Worm (Caenorhabditis elegans) whole organism, L1 larva: ENCODE results near the gene F32D1.3.

Experiments used
- aha-1 ChIP-seq: fragments of 150-350 bp; optimal IDR thresholded peaks from 2 replicates; lab custom pipeline; 2014; ENCODE audit warnings: missing biosample characterization, missing genetic modification characterization
- fkh-10 ChIP-seq: sonication (generic microtip); optimal IDR thresholded peaks from 2 replicates; lab custom pipeline; 2017; ENCODE audit warnings: missing biosample characterization, missing genetic modification reagents, missing genetic modification characterization
- lin-39 ChIP-seq: fragments of 150-350 bp; optimal IDR thresholded peaks from 2 replicates; lab custom pipeline; 2014; ENCODE audit warnings: missing biosample characterization, missing genetic modification reagents, missing genetic modification characterization
- mab-9 ChIP-seq: fragments of 200-800 bp; sonication (Bioruptor generic); IDR thresholded peaks from 2 replicates; pipeline ENCODE4 v1.3.6; 2022; ENCODE audit warnings: missing genetic modification reagents, missing genetic modification characterization, missing compliant biosample characterization
- mep-1 ChIP-seq: fragments of 150-350 bp; optimal IDR thresholded peaks from 2 replicates; lab custom pipeline; 2014; ENCODE audit warnings: missing biosample characterization, missing genetic modification characterization
- nhr-28 ChIP-seq: fragments of 150-350 bp; optimal IDR thresholded peaks from 2 replicates; lab custom pipeline; 2014; ENCODE audit warnings: missing biosample characterization, missing genetic modification characterization
- rnt-1 ChIP-seq: sonication (generic microtip); optimal IDR thresholded peaks from 2 replicates; lab custom pipeline; 2016; ENCODE audit warnings: mild to moderate bottlenecking, missing genetic modification characterization, moderate library complexity, missing compliant biosample characterization
- snpc-4 ChIP-seq: fragments of 150-350 bp; optimal IDR thresholded peaks from 2 replicates; lab custom pipeline; 2014; ENCODE audit warnings: missing biosample characterization, missing genetic modification characterization
- tbx-2 ChIP-seq: sonication (generic microtip); optimal IDR thresholded peaks from 2 replicates; lab custom pipeline; 2016; ENCODE audit warnings: missing genetic modification characterization, missing compliant biosample characterization
- unc-30 ChIP-seq: sonication (generic microtip); optimal IDR thresholded peaks from 2 replicates; lab custom pipeline; 2017; ENCODE audit warnings: missing biosample characterization, missing genetic modification characterization
- unc-62 ChIP-seq: fragments of 150-350 bp; optimal IDR thresholded peaks from 2 replicates; lab custom pipeline; 2014; ENCODE audit warnings: missing biosample characterization, missing genetic modification reagents, missing genetic modification characterization

- TF ChIP-seq fkh-10 (no peak), aha-1 (tag; lab: Kevin White, UChicago) (no peak), tbx-2 (tag; lab: Kevin White, UChicago) (no peak), unc-30 (tag; lab: Kevin White, UChicago) (no peak), nhr-28 (no peak), snpc-4 (no peak), lin-39 (tag; lab: Kevin White, UChicago) (no peak), mab-9 (GFP tag; lab: Robert Waterston, UW) (no peak), mep-1 (no peak), unc-62 (GFP tag; lab: Kevin White, UChicago) (no peak), rnt-1 (tag; lab: Kevin White, UChicago) (no peak)
Observed at ce11 chrV:4325415-4325814, 36.0 kb downstream of the F32D1.3 start, which contains the start of gene nhr-125.
